Worm (Caenorhabditis elegans) whole organism, early embryonic: ENCODE results near the gene tsp-3.

Source experiments
- F13C5.2 ChIP-seq: sonication (generic microtip); optimal IDR thresholded peaks from 2 replicates; lab custom pipeline; 2017; ENCODE audit warnings: mild to moderate bottlenecking, missing genetic modification characterization, inconsistent platforms, missing compliant biosample characterization
- ama-1 ChIP-seq: fragments of 150-350 bp; optimal IDR thresholded peaks from 2 replicates; lab custom pipeline; 2014
- ceh-13 ChIP-seq: fragments of 200-800 bp; sonication (Bioruptor generic); optimal IDR thresholded peaks from 2 replicates; lab custom pipeline; 2018; ENCODE audit warnings: mild to moderate bottlenecking, missing genetic modification characterization, missing compliant biosample characterization
- ceh-36 ChIP-seq: sonication (generic microtip); optimal IDR thresholded peaks from 2 replicates; lab custom pipeline; 2016; ENCODE audit warnings: missing genetic modification characterization, inconsistent platforms, missing compliant biosample characterization
- flt-1 ChIP-seq: fragments of 200-800 bp; sonication (Bioruptor generic); IDR thresholded peaks from 2 replicates; pipeline ENCODE4 v1.3.6; 2022; ENCODE audit warnings: missing genetic modification characterization, missing compliant biosample characterization
- pes-1 ChIP-seq: fragments of 200-800 bp; sonication (Bioruptor generic); IDR thresholded peaks from 2 replicates; pipeline ENCODE4 v1.3.6; 2022; ENCODE audit warnings: missing genetic modification reagents, missing genetic modification characterization, missing compliant biosample characterization
- tra-4 ChIP-seq: sonication (generic microtip); optimal IDR thresholded peaks from 2 replicates; lab custom pipeline; 2017; ENCODE audit warnings: missing genetic modification characterization, missing compliant biosample characterization

DNA sequence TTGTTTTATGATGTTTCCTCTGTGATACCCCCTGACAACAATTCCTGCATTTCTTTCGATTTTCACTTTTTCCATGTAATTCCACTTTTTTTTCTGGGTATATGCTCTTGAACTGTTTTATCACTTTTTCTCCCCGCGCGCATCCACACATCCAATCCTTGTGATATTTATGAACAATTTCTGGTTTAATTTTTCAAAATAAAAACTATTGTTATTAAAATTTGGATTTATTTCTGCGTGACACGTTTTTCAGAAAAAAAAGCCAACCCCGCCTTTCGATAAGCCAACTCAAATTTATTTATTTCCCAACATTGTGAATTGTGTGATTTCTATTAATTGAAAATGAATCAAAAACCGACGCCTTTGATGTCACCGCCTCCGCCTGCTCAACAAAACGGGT is 7.8 kb upstream of the tsp-3 start, which contains the start of gene Y39E4B.11:
- TF ChIP-seq F13C5.2 (tag; lab: Kevin White, UChicago) (no peak), ama-1 (lab: Kevin White, UChicago) (no peak), ceh-36 (tag; lab: Kevin White, UChicago) (no peak), pes-1 (GFP tag; lab: Robert Waterston, UW) (no peak), tra-4 (tag; lab: Kevin White, UChicago) (no peak), ceh-13 (GFP tag; lab: Kevin White, UChicago) (no peak), flt-1 (GFP tag; lab: Robert Waterston, UW) (no peak)
